Worm (Caenorhabditis elegans): Measurements from ENCODE around the gene mam-3.

- TF ChIP-seq W03F9.2 (tag; optimal IDR thresholded peaks at IDR 0.05) = no peak
- no peak for TF ChIP-seq him-1 (tag; optimal IDR thresholded peaks at IDR 0.05)
- no peak for TF ChIP-seq dao-5 (tag; optimal IDR thresholded peaks at IDR 0.05)
Observed at ce11 chrIV:13392230-13392629, 52.9 kb downstream of the mam-3 start.

All from whole organism, L4/young adult.